Worm (Caenorhabditis elegans): ENCODE results near the gene abts-4.

The abts-4 gene

ce11 chrX:6747906-6748356 is 13.6 kb downstream of the abts-4 start (continued):
- TF ChIP-seq nhr-77 (tag; optimal IDR thresholded peaks at IDR 0.05) = no peak
- no peak for TF ChIP-seq nhr-11 (tag; optimal IDR thresholded peaks at IDR 0.05)
- TF ChIP-seq lin-14 (GFP tag; optimal IDR thresholded peaks at IDR 0.05) = peak; percentile 49
- TF ChIP-seq zag-1 (tag; optimal IDR thresholded peaks at IDR 0.05) = no peak
- TF ChIP-seq pag-3 (tag; optimal IDR thresholded peaks at IDR 0.05; ENCODE audit: borderline replicate concordance, insufficient read depth) = no peak
- no peak for TF ChIP-seq unc-30 (tag; optimal IDR thresholded peaks at IDR 0.05)
- no peak for TF ChIP-seq sptf-1 (tag; optimal IDR thresholded peaks at IDR 0.05)
- no peak for TF ChIP-seq nhr-28 (tag; optimal IDR thresholded peaks at IDR 0.05)
- peak; percentile 59 for TF ChIP-seq elt-2 (tag; optimal IDR thresholded peaks at IDR 0.05)
- no peak for TF ChIP-seq efl-1 (optimal IDR thresholded peaks at IDR 0.05)
- peak in 1 of 2 experiments; percentile 64 for TF ChIP-seq efl-1 (GFP tag; optimal IDR thresholded peaks at IDR 0.05 in 1 of 2)
- no peak for TF ChIP-seq fos-1 (tag; optimal IDR thresholded peaks at IDR 0.05)
- TF ChIP-seq skn-1 (tag; optimal IDR thresholded peaks at IDR 0.05) = no peak
- TF ChIP-seq fkh-10 (GFP tag; optimal IDR thresholded peaks at IDR 0.05) = no peak
- TF ChIP-seq mep-1 (tag; optimal IDR thresholded peaks at IDR 0.05) = peak; percentile 10
- TF ChIP-seq C16A3.4 (tag; optimal IDR thresholded peaks at IDR 0.05) = no peak
- no peak for TF ChIP-seq ceh-63 (GFP tag; optimal IDR thresholded peaks at IDR 0.05)
- TF ChIP-seq swsn-7 (tag; optimal IDR thresholded peaks at IDR 0.05) = no peak
- no peak for TF ChIP-seq nhr-84 (tag; optimal IDR thresholded peaks at IDR 0.05)
- no peak for TF ChIP-seq fkh-4 (tag; optimal IDR thresholded peaks at IDR 0.05; ENCODE audit: borderline replicate concordance)
- TF ChIP-seq irx-1 (tag; optimal IDR thresholded peaks at IDR 0.05) = no peak
- no peak for TF ChIP-seq sup-37 (GFP tag; optimal IDR thresholded peaks at IDR 0.05)
- TF ChIP-seq zip-4 (GFP tag; optimal IDR thresholded peaks at IDR 0.05) = no peak
- TF ChIP-seq lin-13 (GFP tag; optimal IDR thresholded peaks at IDR 0.05) = no peak
- no peak for TF ChIP-seq sox-4 (tag; optimal IDR thresholded peaks at IDR 0.05)
- TF ChIP-seq pqm-1 (tag; optimal IDR thresholded peaks at IDR 0.05) = no peak
- TF ChIP-seq ets-5 (GFP tag; IDR thresholded peaks at IDR 0.05) = 0 out of 2 replicates have a peak, but pooled peaks have one; percentile 11
- peak in 1 of 2 experiments; percentile 66 for TF ChIP-seq lin-35 (GFP tag; optimal IDR thresholded peaks at IDR 0.05)
- TF ChIP-seq lsy-2 (tag; optimal IDR thresholded peaks at IDR 0.05) = no peak
- no peak for TF ChIP-seq aly-2 (tag; optimal IDR thresholded peaks at IDR 0.05)
- no peak for TF ChIP-seq unc-130 (tag; optimal IDR thresholded peaks at IDR 0.05)
- TF ChIP-seq Y116A8C.19 (tag; optimal IDR thresholded peaks at IDR 0.05; ENCODE audit: borderline replicate concordance) = no peak
- TF ChIP-seq jun-1 (tag; optimal IDR thresholded peaks at IDR 0.05) = peak; percentile 51
- TF ChIP-seq dpl-1 (GFP tag; optimal IDR thresholded peaks at IDR 0.05) = no peak
- no peak for TF ChIP-seq ces-1 (GFP tag; optimal IDR thresholded peaks at IDR 0.05)
- no peak for TF ChIP-seq fkh-8 (tag; optimal IDR thresholded peaks at IDR 0.05)
- no peak for TF ChIP-seq ceh-90 (tag; optimal IDR thresholded peaks at IDR 0.05)
- TF ChIP-seq C34B4.2 (tag; optimal IDR thresholded peaks at IDR 0.05) = no peak
- no peak for TF ChIP-seq lir-3 (tag; optimal IDR thresholded peaks at IDR 0.05; ENCODE audit: poor library complexity)
- no peak for TF ChIP-seq nhr-76 (tag; optimal IDR thresholded peaks at IDR 0.05)
- no peak for TF ChIP-seq snpc-4 (tag; optimal IDR thresholded peaks at IDR 0.05)
- TF ChIP-seq tbx-2 (tag; optimal IDR thresholded peaks at IDR 0.05) = peak; percentile 22
- TF ChIP-seq mef-2 (tag; optimal IDR thresholded peaks at IDR 0.05) = no peak
- TF ChIP-seq tlp-1 (tag; optimal IDR thresholded peaks at IDR 0.05) = no peak
- no peak for TF ChIP-seq unc-98 (GFP tag; IDR thresholded peaks at IDR 0.05)
- no peak for TF ChIP-seq rnt-1 (tag; optimal IDR thresholded peaks at IDR 0.05)
- TF ChIP-seq vab-15 (tag; optimal IDR thresholded peaks at IDR 0.05) = no peak
- no peak for TF ChIP-seq lin-39 (tag; optimal IDR thresholded peaks at IDR 0.05)
- TF ChIP-seq nhr-90 (tag; optimal IDR thresholded peaks at IDR 0.05; ENCODE audit: poor library complexity) = peak; percentile 41
- TF ChIP-seq unc-86 (tag; optimal IDR thresholded peaks at IDR 0.05) = no peak
